Worm (Caenorhabditis elegans): Measurements from ENCODE around the gene F54C4.4.

DNA sequence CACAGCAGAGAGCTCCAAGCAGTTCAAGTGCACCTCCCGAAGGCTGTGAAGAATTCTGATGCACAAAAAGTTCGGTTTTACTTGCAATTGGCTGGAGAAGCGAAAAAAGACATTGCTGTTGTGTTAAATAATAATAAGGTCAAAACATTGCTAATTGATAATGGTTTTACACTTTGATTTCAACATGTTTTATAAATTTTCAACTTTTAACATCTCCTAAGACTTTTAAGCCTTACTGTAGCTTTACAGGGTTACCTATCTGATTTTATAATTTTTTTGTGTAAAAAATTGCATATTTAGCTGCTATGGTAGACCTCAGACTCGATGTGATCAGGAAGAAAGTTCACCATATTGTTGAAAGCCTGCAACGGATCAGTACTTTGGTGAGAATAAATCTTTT, 47.0 kb upstream of the F54C4.4 start, which contains the start of gene pals-25:
- TF ChIP-seq hnd-1 (tag; optimal IDR thresholded peaks at IDR 0.05) (no peak), ama-1 (optimal IDR thresholded peaks at IDR 0.05) (no peak), ceh-13 (GFP tag; optimal IDR thresholded peaks at IDR 0.05) (no peak), ets-7 (tag; optimal IDR thresholded peaks at IDR 0.05) (no peak), flt-1 (GFP tag; IDR thresholded peaks at IDR 0.05) (no peak)
